Fruit fly (Drosophila melanogaster): ENCODE measurements around the gene ear.

ear gene

DNA sequence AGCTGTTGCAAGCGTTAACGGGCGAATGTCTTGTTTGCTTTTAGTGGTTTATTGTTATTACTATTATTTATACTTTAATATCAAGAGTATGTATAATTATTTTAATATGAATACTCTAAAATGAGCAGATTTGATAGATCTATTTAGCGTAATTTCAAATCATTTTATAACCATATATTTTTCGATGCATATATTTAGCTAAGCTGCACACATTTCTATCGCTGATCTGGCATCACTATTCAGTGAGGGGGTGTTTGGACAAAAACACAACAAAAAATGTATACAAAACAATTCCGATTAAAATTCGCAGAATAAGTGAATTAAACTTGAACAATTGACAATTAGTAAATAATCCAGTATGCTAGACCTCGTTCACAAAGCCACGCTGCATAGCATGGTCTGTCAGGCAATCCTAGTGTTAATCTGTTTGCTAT is 30.5 kb downstream of the ear start, which contains the start of the genes Trs33 and Tmtc4 (continued):
- TF ChIP-seq Aef1 (GFP tag; IDR thresholded peaks at IDR 0.05): peak; percentile 43; the same call in 2 of the 3 replicates
- TF ChIP-seq CG13775 (GFP tag; optimal IDR thresholded peaks at IDR 0.05): peak; percentile 35
- TF ChIP-seq CG15269 (tag; optimal IDR thresholded peaks at IDR 0.05): peak; percentile 59
- TF ChIP-seq CG18262 (tag; optimal IDR thresholded peaks at IDR 0.05): peak; percentile 50
- TF ChIP-seq Med (GFP tag): peak; percentile 76
- TF ChIP-seq Blimp-1 (GFP tag; optimal IDR thresholded peaks at IDR 0.05): peak; percentile 31
- TF ChIP-seq CG3281 (GFP tag; optimal IDR thresholded peaks at IDR 0.05): peak; percentile 18
- peak; percentile 29 for TF ChIP-seq CG4328 (GFP tag; optimal IDR thresholded peaks at IDR 0.05)
- TF ChIP-seq CG3995 (GFP tag; optimal IDR thresholded peaks at IDR 0.05): no peak
- peak; percentile 28; the same call in 1 of the 2 replicates for TF ChIP-seq klu (GFP tag; IDR thresholded peaks at IDR 0.05)
- peak; percentile 15 for TF ChIP-seq D19A (tag; optimal IDR thresholded peaks at IDR 0.05)
- TF ChIP-seq CG8290 (GFP tag; optimal IDR thresholded peaks at IDR 0.05): no peak
- TF ChIP-seq CG8290 (tag; optimal IDR thresholded peaks at IDR 0.05): no peak
- TF ChIP-seq CG18476 (GFP tag; optimal IDR thresholded peaks at IDR 0.05): no peak
- TF ChIP-seq Hr3 (GFP tag; optimal IDR thresholded peaks at IDR 0.05): peak; percentile 44
- peak; percentile 1 for TF ChIP-seq Chrac-16 (GFP tag; optimal IDR thresholded peaks at IDR 0.05)
- TF ChIP-seq Dp (GFP tag; optimal IDR thresholded peaks at IDR 0.05): no peak
- peak; percentile 20 for TF ChIP-seq CG10654 (GFP tag; optimal IDR thresholded peaks at IDR 0.05)
- no peak for TF ChIP-seq caup (GFP tag; optimal IDR thresholded peaks at IDR 0.05; ENCODE audit: severe bottlenecking)
- no peak for TF ChIP-seq CG17912 (GFP tag; optimal IDR thresholded peaks at IDR 0.05)
- peak; percentile 22 for TF ChIP-seq az2 (GFP tag; optimal IDR thresholded peaks at IDR 0.05)
- TF ChIP-seq CG10209 (GFP tag; optimal IDR thresholded peaks at IDR 0.05): peak; percentile 21
- peak; percentile 41; the same call in 1 of the 2 replicates for TF ChIP-seq CG4360 (GFP tag; IDR thresholded peaks at IDR 0.05)
- TF ChIP-seq CG12659 (GFP tag; optimal IDR thresholded peaks at IDR 0.05): peak; percentile 61
- TF ChIP-seq nau (GFP tag; optimal IDR thresholded peaks at IDR 0.05): no peak
- no peak for TF ChIP-seq Bdp1 (GFP tag; optimal IDR thresholded peaks at IDR 0.05)
- no peak for TF ChIP-seq CG43689 (GFP tag; IDR thresholded peaks at IDR 0.05)
- no peak for TF ChIP-seq dan (GFP tag; IDR thresholded peaks at IDR 0.05)
- no peak for TF ChIP-seq Hr39 (optimal IDR thresholded peaks at IDR 0.05)
- TF ChIP-seq CG7357 (GFP tag; IDR thresholded peaks at IDR 0.05): no peak
- peak; percentile 15 for TF ChIP-seq CG34376 (GFP tag; optimal IDR thresholded peaks at IDR 0.05)
- TF ChIP-seq grau (tag; optimal IDR thresholded peaks at IDR 0.05): peak; percentile 49
- TF ChIP-seq CG2678 (tag; optimal IDR thresholded peaks at IDR 0.05): peak; percentile 64
- TF ChIP-seq CG10979 (tag; optimal IDR thresholded peaks at IDR 0.05): peak; percentile 14
- TF ChIP-seq Opbp (GFP tag; IDR thresholded peaks at IDR 0.05; ENCODE audit: partially characterized antibody): no peak
- no peak for TF ChIP-seq CG17568 (GFP tag; optimal IDR thresholded peaks at IDR 0.05)
- TF ChIP-seq wor (GFP tag; IDR thresholded peaks at IDR 0.05): no peak
- TF ChIP-seq Dll (GFP tag; IDR thresholded peaks at IDR 0.05; ENCODE audit: partially characterized antibody): 0 out of 4 replicates have a peak, but pooled peaks have one; percentile 10
- TF ChIP-seq Dfd (GFP tag; optimal IDR thresholded peaks at IDR 0.05): no peak
- TF ChIP-seq CG10147 (GFP tag; optimal IDR thresholded peaks at IDR 0.05): peak; percentile 31
- no peak for TF ChIP-seq CG3065 (GFP tag; optimal IDR thresholded peaks at IDR 0.05)
- TF ChIP-seq CG32532 (GFP tag; IDR thresholded peaks at IDR 0.05): peak; percentile 19; the same call in 1 of the 2 replicates
- peak; percentile 32 for TF ChIP-seq MESR4 (GFP tag; optimal IDR thresholded peaks at IDR 0.05)
- TF ChIP-seq lbe (GFP tag; optimal IDR thresholded peaks at IDR 0.05): peak; percentile 55
- TF ChIP-seq CG7963 (GFP tag; IDR thresholded peaks at IDR 0.05; ENCODE audit: partially characterized antibody): no peak
- peak; percentile 7 for TF ChIP-seq BtbVII (GFP tag; optimal IDR thresholded peaks at IDR 0.05)
- TF ChIP-seq Myb (GFP tag; optimal IDR thresholded peaks at IDR 0.05): no peak
- TF ChIP-seq CG1024 (GFP tag; IDR thresholded peaks at IDR 0.05): no peak
- TF ChIP-seq CG8388 (GFP tag; optimal IDR thresholded peaks at IDR 0.05): peak; percentile 35
- TF ChIP-seq PHDP (tag; optimal IDR thresholded peaks at IDR 0.05): peak; percentile 51
- no peak for TF ChIP-seq CG2199 (GFP tag; IDR thresholded peaks at IDR 0.05)
